Fruit fly (Drosophila melanogaster) S2 (cell line): ENCODE results near the gene CG9166.
"Not testable (repeated sequence)": the region's sequence is repeated elsewhere in the genome, so short reads cannot be mapped to it uniquely, and the experiment has no call there.

ENCODE experiments used
- CG8478 ChIP-seq: fragments of >200 bp; optimal IDR thresholded peaks from 2 replicates; lab custom pipeline; 2018
- CTCF ChIP-seq, 2 experiments: fragments of >200 bp; optimal IDR thresholded peaks; 2 replicates each; lab custom pipeline; 2018

The CG9166 gene

DNA sequence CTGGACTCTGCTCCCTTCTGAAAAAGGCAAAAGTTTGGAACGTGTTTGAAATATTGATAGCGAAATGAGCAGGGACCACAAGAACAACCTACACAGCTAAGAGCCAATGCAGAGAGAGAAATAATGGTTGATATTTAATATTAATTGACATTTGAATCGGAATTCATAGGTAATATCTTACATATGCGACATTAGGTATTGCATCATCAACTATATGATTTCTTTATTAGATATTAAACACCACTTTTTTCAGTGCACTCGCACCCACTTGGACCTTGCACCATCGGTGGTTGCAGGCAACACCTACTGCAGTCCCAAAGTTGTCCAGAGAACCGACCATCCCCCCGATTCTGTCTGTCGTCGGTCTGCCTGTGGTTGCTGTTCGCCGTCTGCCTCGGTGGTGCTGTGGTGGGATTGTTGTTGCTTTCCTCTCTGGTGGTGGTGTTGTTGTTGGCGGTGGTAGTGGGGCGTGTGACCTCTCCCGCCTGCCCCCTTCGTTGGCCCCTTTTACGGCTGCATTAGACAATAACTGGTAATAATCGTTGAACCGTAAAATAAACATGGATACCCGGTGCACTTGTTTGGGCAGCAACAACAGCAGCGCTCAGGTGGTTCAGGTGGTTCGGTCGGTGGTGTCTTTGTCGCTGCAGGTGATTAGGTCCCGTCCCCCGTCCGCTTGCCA is 28.1 kb downstream of the CG9166 start:
- no peak for TF ChIP-seq CG8478 (lab: Kevin White, UChicago)
- TF ChIP-seq CTCF (optimal IDR thresholded peaks at IDR 0.05; lab: Kevin White, UChicago), result no peak

DNA sequence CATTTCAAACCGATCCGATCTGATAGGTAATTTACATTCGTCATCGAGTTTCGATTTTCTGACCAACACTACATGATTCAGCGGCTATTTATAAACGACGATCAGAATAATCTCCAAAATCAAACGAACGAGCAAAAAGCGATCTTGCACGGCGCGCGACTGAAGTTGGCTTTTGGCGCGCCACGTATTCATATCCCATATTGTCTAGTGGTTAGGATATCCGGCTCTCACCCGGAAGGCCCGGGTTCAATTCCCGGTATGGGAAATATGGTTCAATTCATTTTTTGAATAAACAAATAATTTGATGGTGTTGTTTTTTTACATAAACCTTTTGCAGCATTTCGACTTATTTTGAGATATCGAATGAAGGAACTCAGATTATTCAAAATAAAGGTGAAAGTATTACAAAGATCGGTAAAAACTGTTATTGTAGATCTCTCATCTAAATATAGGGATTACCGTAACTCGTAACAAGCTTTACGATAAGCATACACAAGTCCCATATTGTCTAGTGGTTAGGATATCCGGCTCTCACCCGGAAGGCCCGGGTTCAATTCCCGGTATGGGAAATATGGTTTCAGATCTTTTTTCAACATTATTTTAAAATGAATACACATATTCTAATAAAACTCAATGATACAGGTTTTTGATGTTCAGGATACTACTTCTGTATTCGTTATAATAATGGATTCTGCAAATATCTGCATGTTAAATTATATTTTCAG is 29.0 kb downstream of the CG9166 start:
- no peak for TF ChIP-seq CTCF (optimal IDR thresholded peaks at IDR 0.05; lab: Kevin White, UChicago)
- TF ChIP-seq CG8478 (lab: Kevin White, UChicago), result no peak

DNA sequence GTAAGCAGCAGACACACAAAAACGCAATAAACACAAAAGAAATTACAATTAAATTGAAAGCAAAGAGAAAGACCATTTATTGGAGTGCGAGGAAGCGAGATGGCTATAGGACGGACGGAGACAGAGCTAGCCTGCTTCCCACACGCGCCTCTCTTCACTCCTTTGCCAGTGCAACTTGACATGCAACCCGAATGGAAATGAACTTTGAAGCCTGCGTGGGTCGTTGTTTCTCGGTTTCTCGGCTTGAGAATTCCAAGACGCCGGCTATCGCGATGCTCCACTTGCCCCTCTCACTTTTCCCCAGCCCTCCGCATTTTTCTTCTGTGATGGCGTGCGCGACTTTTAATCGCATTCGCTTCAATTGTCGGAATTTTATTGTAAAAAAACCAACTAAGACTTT is 30.0 kb downstream of the CG9166 start:
- TF ChIP-seq CG8478 (lab: Kevin White, UChicago), result no peak
- TF ChIP-seq CTCF (optimal IDR thresholded peaks at IDR 0.05; lab: Kevin White, UChicago), result no peak

DNA sequence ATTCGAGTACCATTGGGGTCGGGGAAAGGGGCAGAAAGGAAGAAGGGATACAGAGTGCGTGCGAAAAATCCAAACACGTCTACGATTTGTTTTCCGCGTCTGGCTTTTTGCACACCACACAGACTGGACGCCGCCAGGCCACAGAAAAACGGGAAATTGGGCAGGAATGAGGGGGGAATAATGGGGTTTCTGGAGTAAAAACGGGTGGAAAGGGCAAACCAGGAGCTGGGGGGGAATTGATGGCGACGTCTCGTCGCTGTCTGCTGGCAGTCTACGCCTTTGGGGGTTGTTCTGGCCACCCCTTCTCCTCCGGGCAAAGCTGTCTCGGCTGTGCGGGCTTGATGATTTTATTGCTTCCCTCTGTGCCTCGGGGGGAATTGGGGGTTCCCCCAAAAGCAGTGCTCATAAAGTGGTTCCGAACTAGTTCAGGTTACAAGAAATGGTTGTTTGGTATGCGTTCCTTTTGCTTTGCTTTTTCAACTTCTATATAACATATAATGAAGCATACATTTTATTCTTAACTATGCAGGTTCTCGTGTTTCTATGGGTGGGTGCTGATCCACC is 34.8 kb downstream of the CG9166 start:
- TF ChIP-seq CTCF (optimal IDR thresholded peaks at IDR 0.05; lab: Kevin White, UChicago), result no peak
- TF ChIP-seq CG8478 (lab: Kevin White, UChicago), result no peak

DNA sequence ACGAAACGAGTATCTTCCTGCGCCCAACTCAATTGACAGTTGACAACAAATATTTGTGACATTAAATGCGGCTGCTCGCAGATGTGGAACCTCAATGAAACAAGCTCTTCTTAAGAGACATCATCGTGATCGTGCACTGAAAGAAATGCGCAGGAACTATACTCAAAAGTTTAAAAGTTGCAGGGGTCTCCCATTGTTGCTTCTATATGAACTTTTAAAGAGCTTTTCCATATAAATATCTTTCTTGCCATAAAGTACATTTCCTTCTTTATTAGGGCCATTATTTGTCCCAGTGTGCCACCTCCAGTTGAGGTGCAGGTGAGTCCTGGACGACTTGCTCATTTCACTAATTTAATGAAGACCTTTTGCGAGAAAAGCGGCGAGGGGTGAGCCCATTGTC is 37.2 kb downstream of the CG9166 start:
- TF ChIP-seq CG8478 (lab: Kevin White, UChicago), result no peak
- TF ChIP-seq CTCF (optimal IDR thresholded peaks at IDR 0.05; lab: Kevin White, UChicago), result no peak

DNA sequence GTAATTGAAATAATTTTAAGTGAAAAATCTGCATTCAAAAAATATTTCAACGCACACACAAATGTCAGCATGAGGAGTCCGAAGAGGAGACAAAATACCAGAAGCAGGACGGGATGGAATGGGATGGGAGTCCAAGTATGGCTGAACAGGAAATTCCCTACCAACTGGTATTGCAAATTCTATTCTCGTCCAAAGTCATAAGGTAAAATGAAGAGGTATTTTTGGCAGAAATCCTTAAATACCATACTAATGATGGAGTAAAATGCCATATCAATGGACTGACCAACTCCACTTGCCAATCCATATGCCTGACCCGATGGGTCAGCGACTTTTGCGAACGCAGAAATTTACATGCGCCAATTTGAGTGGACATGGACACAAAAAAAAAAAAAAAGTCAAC is 37.9 kb downstream of the CG9166 start:
- TF ChIP-seq CTCF (optimal IDR thresholded peaks at IDR 0.05; lab: Kevin White, UChicago) (no peak), CG8478 (lab: Kevin White, UChicago) (no peak)

DNA sequence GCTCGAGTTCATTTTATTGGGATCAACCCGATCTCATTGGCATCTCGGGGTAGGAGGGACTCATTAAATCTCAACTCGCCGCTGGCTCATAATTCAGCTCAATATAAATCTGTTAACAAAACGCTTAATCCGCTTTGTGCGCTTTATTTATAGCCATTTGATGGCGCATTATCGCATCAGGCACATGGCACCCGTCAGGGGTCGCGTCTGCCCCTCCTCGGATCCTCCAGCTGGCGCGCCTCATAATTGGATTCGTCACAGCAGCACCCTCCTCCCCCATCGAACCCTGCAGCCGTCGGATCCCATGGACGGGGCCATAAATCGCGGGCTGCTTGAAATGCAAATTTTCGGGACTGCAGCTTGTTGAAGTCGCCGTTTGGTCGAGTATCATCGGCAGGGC is 39.5 kb downstream of the CG9166 start:
- no peak for TF ChIP-seq CTCF (optimal IDR thresholded peaks at IDR 0.05; lab: Kevin White, UChicago)
- no peak for TF ChIP-seq CG8478 (lab: Kevin White, UChicago)

DNA sequence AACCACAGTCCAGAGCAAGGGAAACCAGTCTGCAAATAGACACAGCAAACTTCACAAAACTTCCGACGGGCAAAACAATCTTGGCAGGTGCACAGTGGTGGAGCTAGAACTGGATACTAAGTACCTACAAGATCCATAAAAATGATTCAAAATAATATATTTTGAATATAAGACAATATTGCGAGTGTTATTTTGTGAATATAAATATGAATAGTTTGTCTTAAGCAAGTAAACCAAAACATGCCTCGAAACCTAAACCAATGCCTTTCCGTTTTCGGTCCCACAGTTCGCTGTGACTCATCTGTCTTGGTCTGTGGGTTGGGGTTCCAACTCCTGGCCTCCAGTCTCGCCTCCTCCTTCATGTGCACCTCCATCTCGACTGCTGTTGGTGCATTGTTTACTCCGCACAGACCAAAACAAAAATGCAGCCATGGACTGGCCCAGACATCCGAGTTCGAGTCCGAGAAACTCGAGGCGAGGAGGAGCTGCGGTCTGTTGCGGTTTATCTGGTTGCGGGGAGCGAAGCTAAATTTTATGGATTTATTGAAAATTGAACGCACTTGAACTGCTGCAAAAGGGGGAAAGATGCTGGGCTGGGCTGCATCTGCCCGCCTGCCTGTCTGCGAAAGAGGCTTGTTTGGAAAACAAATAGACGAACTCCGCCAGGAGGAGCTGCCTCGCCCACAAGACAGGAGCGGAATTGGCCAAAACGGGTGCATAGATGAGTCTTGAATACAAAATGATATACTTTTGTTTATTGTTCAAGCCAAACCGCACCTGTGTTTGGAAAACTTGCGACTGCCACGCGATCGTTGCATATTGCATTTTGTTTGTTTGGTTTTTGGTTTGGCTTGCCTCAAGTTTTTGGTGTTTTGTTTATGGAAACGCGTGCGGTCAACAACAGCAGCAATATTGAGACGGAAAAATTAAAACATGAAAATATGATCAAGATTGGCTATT is 41.4 kb downstream of the CG9166 start:
- TF ChIP-seq CG8478 (lab: Kevin White, UChicago) (no peak), CTCF (optimal IDR thresholded peaks at IDR 0.05; lab: Kevin White, UChicago) (no peak)

DNA sequence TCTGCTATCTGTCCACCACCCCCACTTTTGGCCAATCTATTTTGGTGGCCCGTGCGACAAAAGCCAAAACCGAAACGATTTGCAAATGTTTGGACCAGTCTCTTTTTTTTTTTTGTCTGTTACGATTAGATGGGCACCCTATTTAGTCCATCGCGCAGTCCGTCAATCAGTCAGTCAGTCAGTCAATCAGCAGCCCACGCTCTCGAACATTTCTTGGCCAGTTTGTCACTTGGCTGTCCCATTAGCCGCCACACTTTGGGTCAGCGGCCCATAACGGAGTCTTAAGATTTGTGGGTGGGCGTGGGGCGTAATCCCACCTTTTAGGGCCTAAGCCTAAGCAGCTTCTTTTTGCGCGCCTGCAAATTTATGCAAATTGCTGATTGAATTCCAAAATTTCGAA is 43.5 kb downstream of the CG9166 start:
- no peak for TF ChIP-seq CTCF (optimal IDR thresholded peaks at IDR 0.05; lab: Kevin White, UChicago)
- no peak for TF ChIP-seq CG8478 (lab: Kevin White, UChicago)

DNA sequence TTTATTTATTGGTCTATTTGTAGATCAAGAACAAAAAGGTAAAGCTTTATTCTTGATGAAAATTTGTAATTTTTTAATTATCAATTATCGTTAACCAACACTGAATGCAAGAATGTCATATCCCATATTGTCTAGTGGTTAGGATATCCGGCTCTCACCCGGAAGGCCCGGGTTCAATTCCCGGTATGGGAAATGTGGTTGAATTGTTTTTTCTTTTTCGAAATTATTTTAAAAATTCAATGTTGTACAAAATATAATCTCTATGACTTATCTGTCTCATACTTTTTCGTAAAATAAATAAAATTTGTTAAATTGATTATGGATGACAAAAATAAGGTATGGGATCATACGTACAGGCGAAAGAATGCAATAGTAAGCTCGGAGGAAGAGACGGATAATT is 47.4 kb downstream of the CG9166 start, which contains the start of gene CG32320:
Gene CG32320 (plus strand): TSS at position 301 of the 400 bp plus-strand sequence.
- TF ChIP-seq CG8478 (lab: Kevin White, UChicago); CTCF (optimal IDR thresholded peaks at IDR 0.05; lab: Kevin White, UChicago): not testable (repeated sequence)

DNA sequence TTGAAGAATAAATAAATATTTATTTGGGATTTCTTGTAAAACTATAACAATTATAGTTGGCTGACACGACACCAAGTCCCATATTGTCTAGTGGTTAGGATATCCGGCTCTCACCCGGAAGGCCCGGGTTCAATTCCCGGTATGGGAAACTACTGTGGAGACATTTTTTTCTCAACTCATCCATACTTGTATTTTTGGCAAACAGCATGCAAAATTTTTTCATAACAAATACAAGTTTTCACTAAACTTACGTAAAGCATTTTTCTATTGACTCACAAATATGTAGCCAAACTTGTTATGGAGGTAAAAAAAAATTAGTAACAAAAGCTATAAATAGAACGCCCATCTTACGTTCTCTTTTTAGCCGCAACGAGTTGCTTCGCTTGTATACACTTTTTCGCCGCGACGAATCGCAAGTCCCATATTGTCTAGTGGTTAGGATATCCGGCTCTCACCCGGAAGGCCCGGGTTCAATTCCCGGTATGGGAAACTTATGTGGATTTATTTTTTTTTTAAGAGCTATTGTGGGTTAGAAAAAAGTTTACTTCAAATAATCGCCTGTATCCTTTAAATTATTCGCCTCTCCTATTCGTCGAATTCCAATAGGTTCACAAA is 50.6 kb downstream of the CG9166 start:
- TF ChIP-seq CTCF (optimal IDR thresholded peaks at IDR 0.05; lab: Kevin White, UChicago) (no peak), CG8478 (lab: Kevin White, UChicago) (no peak)

DNA sequence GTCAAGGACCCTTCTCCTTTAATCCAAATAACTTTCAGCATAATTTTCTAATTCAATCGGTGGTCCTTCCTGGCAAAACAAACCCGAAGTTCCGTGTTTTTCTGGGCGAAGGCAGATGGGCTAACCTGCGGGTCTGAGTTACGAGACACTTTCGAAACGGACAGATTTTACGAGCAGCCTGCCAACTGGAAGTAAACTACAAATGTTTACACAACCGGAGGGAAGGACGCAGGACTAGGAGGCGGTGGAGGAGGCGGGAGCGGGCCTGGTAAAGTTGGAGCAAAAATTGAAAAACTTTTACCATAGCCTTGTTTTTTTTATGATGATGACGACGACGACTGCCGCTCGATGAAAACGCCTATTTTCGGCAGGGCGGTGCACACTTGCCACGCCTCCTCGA is 51.2 kb downstream of the CG9166 start:
- TF ChIP-seq CG8478 (lab: Kevin White, UChicago), result no peak
- TF ChIP-seq CTCF (optimal IDR thresholded peaks at IDR 0.05; lab: Kevin White, UChicago), result no peak
